Comparison of ENCODE assay signal across 1 fruit fly cellular context in the genomic region with DNA sequence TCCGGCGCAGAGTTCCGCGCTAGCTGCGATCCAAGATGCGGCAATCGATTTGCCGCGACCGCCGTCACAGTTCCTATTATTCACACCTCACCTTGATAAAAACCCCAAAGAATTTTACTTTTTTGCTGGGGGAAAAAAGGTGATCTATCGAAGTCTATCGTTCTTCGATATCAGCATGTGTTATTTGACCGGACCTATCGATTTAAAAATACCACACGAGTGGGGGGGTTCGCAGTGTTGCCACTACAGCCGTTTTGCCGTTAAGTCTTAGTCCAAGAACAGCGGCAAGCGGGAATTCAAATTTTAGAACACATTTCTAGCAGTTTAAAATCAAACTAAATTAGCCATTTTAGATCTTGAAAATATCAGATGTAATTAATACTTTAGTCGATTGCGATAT.
A peak's percentile ranks its signal among the peaks of the same experiment; 100 is the strongest.
TF ChIP-seq lines count a peak whose summit lies in the region.

A gene (minus strand): TSS at position 180 of the 400 bp plus-strand sequence.

TF ChIP-seq in whole organism, embryonic, 481 proteins besides CTCF, POLR2A, EP300 and RAD21 (continued from another document and continues in another):
- TF ChIP-seq yki (optimal IDR thresholded peaks at IDR 0.05; lab: Kevin White, UChicago) (no peak), D19B (GFP tag; optimal IDR thresholded peaks at IDR 0.05; lab: Kevin White, UChicago) (no peak), knrl (GFP tag; IDR thresholded peaks at IDR 0.05; lab: Robert Waterston, UW; ENCODE audit: partially characterized antibody) (peak; percentile 52; the same call in 2 of the 3 replicates), NfI (GFP tag; optimal IDR thresholded peaks at IDR 0.05; lab: Kevin White, UChicago) (no peak), sqz (GFP tag; optimal IDR thresholded peaks at IDR 0.05; lab: Kevin White, UChicago) (no peak), CG10654 (GFP tag; optimal IDR thresholded peaks at IDR 0.05; lab: Kevin White, UChicago) (no peak), CG17328 (GFP tag; IDR thresholded peaks at IDR 0.05; lab: Robert Waterston, UW) (no peak), CkIIα-i1 (GFP tag; IDR thresholded peaks at IDR 0.05; lab: Robert Waterston, UW) (no peak), chn (GFP tag; optimal IDR thresholded peaks at IDR 0.05; lab: Kevin White, UChicago) (no peak), CG16813 (GFP tag; IDR thresholded peaks at IDR 0.05; lab: Robert Waterston, UW; ENCODE audit: partially characterized antibody) (peak; percentile 59), CG17912 (GFP tag; optimal IDR thresholded peaks at IDR 0.05; lab: Kevin White, UChicago) (no peak), Sox100B (GFP tag; optimal IDR thresholded peaks at IDR 0.05; lab: Kevin White, UChicago) (no peak), dmrt11E (tag; optimal IDR thresholded peaks at IDR 0.05; lab: Kevin White, UChicago) (no peak), tup (GFP tag; optimal IDR thresholded peaks at IDR 0.05; lab: Kevin White, UChicago) (no peak), CG2202 (tag; optimal IDR thresholded peaks at IDR 0.05; lab: Kevin White, UChicago) (no peak), CG11093 (GFP tag; IDR thresholded peaks at IDR 0.05; lab: Robert Waterston, UW) (no peak), Meics (GFP tag; optimal IDR thresholded peaks at IDR 0.05; lab: Kevin White, UChicago) (no peak), gcm (GFP tag; optimal IDR thresholded peaks at IDR 0.05; lab: Kevin White, UChicago) (no peak), E2f1 (GFP tag; IDR thresholded peaks at IDR 0.05; lab: Robert Waterston, UW) (no peak), slbo (GFP tag; IDR thresholded peaks at IDR 0.05; lab: Robert Waterston, UW) (no peak), vfl (GFP tag; optimal IDR thresholded peaks at IDR 0.05; lab: Kevin White, UChicago) (no peak), CG8478 (optimal IDR thresholded peaks at IDR 0.05; lab: Kevin White, UChicago) (no peak), Drgx (GFP tag; IDR thresholded peaks at IDR 0.05; lab: Robert Waterston, UW) (no peak), Spps (tag; optimal IDR thresholded peaks at IDR 0.05; lab: Kevin White, UChicago) (no peak), CG5953 (GFP tag; IDR thresholded peaks at IDR 0.05; lab: Robert Waterston, UW) (no peak), GATAe (GFP tag; conservative IDR thresholded peaks at IDR 0.05; lab: Robert Waterston, UW) (no peak), Ssrp (tag; optimal IDR thresholded peaks at IDR 0.05; lab: Kevin White, UChicago) (no peak), rib (GFP tag; IDR thresholded peaks at IDR 0.05; lab: Robert Waterston, UW) (no peak), CG13287 (GFP tag; IDR thresholded peaks at IDR 0.05; lab: Robert Waterston, UW; ENCODE audit: partially characterized antibody) (peak; percentile 82), Xbp1 (GFP tag; optimal IDR thresholded peaks at IDR 0.05; lab: Kevin White, UChicago) (no peak), CG7786 (GFP tag; optimal IDR thresholded peaks at IDR 0.05; lab: Kevin White, UChicago) (no peak), CG11085 (GFP tag; IDR thresholded peaks at IDR 0.05; lab: Robert Waterston, UW) (no peak), lola (GFP tag; optimal IDR thresholded peaks at IDR 0.05; lab: Kevin White, UChicago) (no peak), Blimp-1 (GFP tag; optimal IDR thresholded peaks at IDR 0.05; lab: Kevin White, UChicago) (no peak), mam (GFP tag; optimal IDR thresholded peaks at IDR 0.05; lab: Kevin White, UChicago) (no peak), dysf (GFP tag; IDR thresholded peaks at IDR 0.05; lab: Robert Waterston, UW) (no peak), B-H1 (GFP tag; IDR thresholded peaks at IDR 0.05; lab: Robert Waterston, UW) (no peak), CG18764 (GFP tag; optimal IDR thresholded peaks at IDR 0.05; lab: Kevin White, UChicago) (no peak), vnd (GFP tag; IDR thresholded peaks at IDR 0.05; lab: Robert Waterston, UW; ENCODE audit: partially characterized antibody) (peak; percentile 71), CG15479 (GFP tag; optimal IDR thresholded peaks at IDR 0.05; lab: Kevin White, UChicago) (no peak), Side (GFP tag; optimal IDR thresholded peaks at IDR 0.05; lab: Kevin White, UChicago) (no peak), sd (tag; optimal IDR thresholded peaks at IDR 0.05; lab: Kevin White, UChicago) (no peak), CG13123 (GFP tag; optimal IDR thresholded peaks at IDR 0.05; lab: Kevin White, UChicago) (no peak), CG17829 (tag; optimal IDR thresholded peaks at IDR 0.05; lab: Kevin White, UChicago) (peak; percentile 18), Aef1 (GFP tag; IDR thresholded peaks at IDR 0.05; lab: Robert Waterston, UW) (no peak), abd-A (tag; optimal IDR thresholded peaks at IDR 0.05; lab: Kevin White, UChicago) (no peak), CG30431 (GFP tag; optimal IDR thresholded peaks at IDR 0.05; lab: Kevin White, UChicago) (no peak), NC2α (GFP tag; optimal IDR thresholded peaks at IDR 0.05; lab: Kevin White, UChicago) (no peak), Usf (GFP tag; optimal IDR thresholded peaks at IDR 0.05; lab: Kevin White, UChicago) (no peak), CG4730 (GFP tag; IDR thresholded peaks at IDR 0.05; lab: Robert Waterston, UW) (no peak), CG14965 (GFP tag; optimal IDR thresholded peaks at IDR 0.05; lab: Kevin White, UChicago; ENCODE audit: borderline replicate concordance) (no peak), CG12942 (GFP tag; optimal IDR thresholded peaks at IDR 0.05; lab: Kevin White, UChicago) (no peak), CG16815 (GFP tag; optimal IDR thresholded peaks at IDR 0.05; lab: Kevin White, UChicago) (no peak), CG10274 (GFP tag; optimal IDR thresholded peaks at IDR 0.05; lab: Kevin White, UChicago) (no peak), Oaz (GFP tag; IDR thresholded peaks at IDR 0.05; lab: Robert Waterston, UW) (no peak), h (optimal IDR thresholded peaks at IDR 0.05; lab: Kevin White, UChicago) (no peak), CG7372 (GFP tag; IDR thresholded peaks at IDR 0.05; lab: Robert Waterston, UW) (no peak), Dref (GFP tag; IDR thresholded peaks at IDR 0.05; lab: Robert Waterston, UW) (peak; percentile 87), pan (optimal IDR thresholded peaks at IDR 0.05; lab: Kevin White, UChicago) (no peak), pan (GFP tag; optimal IDR thresholded peaks at IDR 0.05 in 1 of 2, IDR thresholded peaks at IDR 0.05 in 1 of 2) (no peak), org-1 (GFP tag; optimal IDR thresholded peaks at IDR 0.05; lab: Kevin White, UChicago) (no peak), CG2129 (GFP tag; IDR thresholded peaks at IDR 0.05; lab: Robert Waterston, UW; ENCODE audit: partially characterized antibody) (no peak), tgo (GFP tag; IDR thresholded peaks at IDR 0.05; lab: Robert Waterston, UW) (no peak), CG6254 (GFP tag; optimal IDR thresholded peaks at IDR 0.05; lab: Kevin White, UChicago) (no peak), lbe (GFP tag; optimal IDR thresholded peaks at IDR 0.05; lab: Kevin White, UChicago) (no peak), sim (GFP tag; IDR thresholded peaks at IDR 0.05; lab: Robert Waterston, UW) (no peak), CG12391 (tag; optimal IDR thresholded peaks at IDR 0.05; lab: Kevin White, UChicago) (no peak), dati (GFP tag; IDR thresholded peaks at IDR 0.05; lab: Robert Waterston, UW) (no peak), bsh (GFP tag; optimal IDR thresholded peaks at IDR 0.05; lab: Kevin White, UChicago) (no peak), CG16779 (GFP tag; IDR thresholded peaks at IDR 0.05; lab: Robert Waterston, UW) (no peak), mld (GFP tag; IDR thresholded peaks at IDR 0.05; lab: Robert Waterston, UW; ENCODE audit: partially characterized antibody) (peak; percentile 57; the same call in 1 of the 3 replicates), crol (GFP tag; IDR thresholded peaks at IDR 0.05; lab: Robert Waterston, UW) (no peak), crc (GFP tag; optimal IDR thresholded peaks at IDR 0.05; lab: Kevin White, UChicago) (no peak), dimm (GFP tag; IDR thresholded peaks at IDR 0.05; lab: Robert Waterston, UW) (no peak), CG8281 (tag; optimal IDR thresholded peaks at IDR 0.05; lab: Kevin White, UChicago) (no peak), Stat92E (GFP tag; optimal IDR thresholded peaks at IDR 0.05; lab: Kevin White, UChicago) (no peak), CG6791 (GFP tag; IDR thresholded peaks at IDR 0.05; lab: Robert Waterston, UW; ENCODE audit: partially characterized antibody) (peak; percentile 80), CG12071 (GFP tag; optimal IDR thresholded peaks at IDR 0.05; lab: Kevin White, UChicago) (no peak), unpg (GFP tag; optimal IDR thresholded peaks at IDR 0.05; lab: Kevin White, UChicago) (no peak), CG4404 (GFP tag; IDR thresholded peaks at IDR 0.05; lab: Robert Waterston, UW) (no peak), CG11398 (GFP tag; optimal IDR thresholded peaks at IDR 0.05; lab: Kevin White, UChicago) (no peak), al (GFP tag; IDR thresholded peaks at IDR 0.05; lab: Robert Waterston, UW) (no peak), CG13775 (GFP tag; optimal IDR thresholded peaks at IDR 0.05; lab: Kevin White, UChicago) (no peak), eyg (GFP tag; optimal IDR thresholded peaks at IDR 0.05; lab: Kevin White, UChicago) (no peak), ham (GFP tag; IDR thresholded peaks at IDR 0.05; lab: Robert Waterston, UW) (no peak), CG5180 (GFP tag; optimal IDR thresholded peaks at IDR 0.05; lab: Kevin White, UChicago) (no peak), Sox102F (GFP tag; optimal IDR thresholded peaks at IDR 0.05; lab: Kevin White, UChicago) (no peak), CG15601 (tag; optimal IDR thresholded peaks at IDR 0.05; lab: Kevin White, UChicago) (no peak), ap (GFP tag; IDR thresholded peaks at IDR 0.05; lab: Robert Waterston, UW) (no peak), C15 (GFP tag; IDR thresholded peaks at IDR 0.05; lab: Robert Waterston, UW) (no peak), sens-2 (GFP tag; IDR thresholded peaks at IDR 0.05; lab: Robert Waterston, UW) (no peak), tin (GFP tag; optimal IDR thresholded peaks at IDR 0.05; lab: Kevin White, UChicago) (no peak), H2.0 (GFP tag; IDR thresholded peaks at IDR 0.05; lab: Robert Waterston, UW) (no peak), dm (GFP tag; optimal IDR thresholded peaks at IDR 0.05; lab: Kevin White, UChicago) (peak; percentile 11), Antp (GFP tag; optimal IDR thresholded peaks at IDR 0.05; lab: Kevin White, UChicago) (no peak), Camta (GFP tag; optimal IDR thresholded peaks at IDR 0.05; lab: Kevin White, UChicago) (no peak), E2f2 (GFP tag; IDR thresholded peaks at IDR 0.05; lab: Robert Waterston, UW) (peak; percentile 89), ATbp (GFP tag; optimal IDR thresholded peaks at IDR 0.05; lab: Kevin White, UChicago) (no peak), NK7.1 (GFP tag; optimal IDR thresholded peaks at IDR 0.05; lab: Kevin White, UChicago) (no peak), ftz-f1 (GFP tag; optimal IDR thresholded peaks at IDR 0.05; lab: Kevin White, UChicago) (peak; percentile 44), HHEX (GFP tag; optimal IDR thresholded peaks at IDR 0.05; lab: Kevin White, UChicago) (no peak), lab (GFP tag; optimal IDR thresholded peaks at IDR 0.05; lab: Kevin White, UChicago) (no peak), CoRest (tag; optimal IDR thresholded peaks at IDR 0.05; lab: Kevin White, UChicago) (no peak), CG8388 (GFP tag; optimal IDR thresholded peaks at IDR 0.05; lab: Kevin White, UChicago) (no peak), Sin3A (optimal IDR thresholded peaks at IDR 0.05; lab: Kevin White, UChicago) (no peak), hb (GFP tag; IDR thresholded peaks at IDR 0.05; lab: Robert Waterston, UW; ENCODE audit: partially characterized antibody) (peak; percentile 75; the same call in 2 of the 3 replicates), CG9215 (GFP tag; IDR thresholded peaks at IDR 0.05; lab: Robert Waterston, UW) (no peak), z (GFP tag; IDR thresholded peaks at IDR 0.05; lab: Robert Waterston, UW) (no peak), twi (tag; optimal IDR thresholded peaks at IDR 0.05; lab: Kevin White, UChicago) (no peak), nerfin-1 (tag; optimal IDR thresholded peaks at IDR 0.05; lab: Kevin White, UChicago) (no peak), nmo (GFP tag; optimal IDR thresholded peaks at IDR 0.05; lab: Kevin White, UChicago) (no peak), HmgZ (tag; optimal IDR thresholded peaks at IDR 0.05; lab: Kevin White, UChicago) (peak; percentile 6), Oli (tag; optimal IDR thresholded peaks at IDR 0.05; lab: Kevin White, UChicago) (no peak), CG15073 (GFP tag; optimal IDR thresholded peaks at IDR 0.05; lab: Kevin White, UChicago) (no peak), CG9609 (GFP tag; optimal IDR thresholded peaks at IDR 0.05; lab: Kevin White, UChicago) (no peak), luna (GFP tag; optimal IDR thresholded peaks at IDR 0.05; lab: Kevin White, UChicago) (no peak), bcd (GFP tag; optimal IDR thresholded peaks at IDR 0.05; lab: Kevin White, UChicago) (no peak), Hand (GFP tag; optimal IDR thresholded peaks at IDR 0.05; lab: Kevin White, UChicago) (no peak), CG4707 (GFP tag; optimal IDR thresholded peaks at IDR 0.05; lab: Kevin White, UChicago) (no peak), CG6854 (GFP tag; optimal IDR thresholded peaks at IDR 0.05; lab: Kevin White, UChicago) (no peak), stc (GFP tag; IDR thresholded peaks at IDR 0.05; lab: Robert Waterston, UW) (no peak), CG7556 (GFP tag; optimal IDR thresholded peaks at IDR 0.05; lab: Kevin White, UChicago) (no peak), emc (GFP tag; optimal IDR thresholded peaks at IDR 0.05; lab: Kevin White, UChicago) (no peak), CG12155 (GFP tag; optimal IDR thresholded peaks at IDR 0.05; lab: Kevin White, UChicago) (no peak), amos (GFP tag; IDR thresholded peaks at IDR 0.05; lab: Robert Waterston, UW; ENCODE audit: partially characterized antibody) (peak; percentile 75; the same call in 1 of the 2 replicates), Asciz (GFP tag; optimal IDR thresholded peaks at IDR 0.05; lab: Kevin White, UChicago) (no peak), tx (GFP tag; optimal IDR thresholded peaks at IDR 0.05; lab: Kevin White, UChicago) (no peak), salm (tag; optimal IDR thresholded peaks at IDR 0.05; lab: Kevin White, UChicago) (no peak), disco-r (GFP tag; optimal IDR thresholded peaks at IDR 0.05; lab: Kevin White, UChicago) (no peak), bigmax (GFP tag; optimal IDR thresholded peaks at IDR 0.05; lab: Kevin White, UChicago) (no peak), Kr (GFP tag; optimal IDR thresholded peaks at IDR 0.05; lab: Kevin White, UChicago) (no peak), wor (GFP tag; IDR thresholded peaks at IDR 0.05; lab: Robert Waterston, UW) (no peak), CG1233 (GFP tag; optimal IDR thresholded peaks at IDR 0.05; lab: Kevin White, UChicago) (no peak), fu2 (GFP tag; optimal IDR thresholded peaks at IDR 0.05; lab: Kevin White, UChicago) (no peak)
